Worm (Caenorhabditis elegans) whole organism, midembryonic: ENCODE results near the gene str-217.

Experiments used
- T22C8.4 ChIP-seq: fragments of 200-800 bp; sonication (Bioruptor generic); IDR thresholded peaks from 2 replicates; pipeline ENCODE4 v1.3.6; 2022; ENCODE audit warnings: missing genetic modification characterization, missing compliant biosample characterization
- cog-1 ChIP-seq: sonication (generic microtip); optimal IDR thresholded peaks from 2 replicates; lab custom pipeline; 2016; ENCODE audit warnings: missing genetic modification characterization, missing compliant biosample characterization
- flt-1 ChIP-seq: fragments of 200-800 bp; sonication (Bioruptor generic); IDR thresholded peaks from 2 replicates; pipeline ENCODE4 v1.3.6; 2022; ENCODE audit warnings: missing genetic modification characterization, missing compliant biosample characterization
- klf-2 ChIP-seq: fragments of 200-800 bp; sonication (Bioruptor generic); conservative IDR thresholded peaks from 2 replicates; pipeline ENCODE4 v1.3.6; 2022; ENCODE audit warnings: missing genetic modification reagents, missing genetic modification characterization, missing compliant biosample characterization
- med-1 ChIP-seq: sonication (generic microtip); optimal IDR thresholded peaks from 2 replicates; lab custom pipeline; 2017; ENCODE audit warnings: missing genetic modification characterization, mild to moderate bottlenecking, missing compliant biosample characterization, antibody characterized with exemption, missing genetic modification reagents; ENCODE audit not compliant: insufficient read depth
- ref-1 ChIP-seq: fragments of 200-800 bp; sonication (Bioruptor generic); conservative IDR thresholded peaks from 2 replicates; pipeline ENCODE4 v1.3.6; 2022; ENCODE audit warnings: missing genetic modification reagents, missing genetic modification characterization, missing compliant biosample characterization
- tab-1 ChIP-seq: fragments of 200-800 bp; sonication (Bioruptor generic); IDR thresholded peaks from 2 replicates; pipeline ENCODE4 v1.3.6; 2022; ENCODE audit warnings: missing genetic modification characterization, missing compliant biosample characterization
- ztf-23 ChIP-seq: fragments of 200-800 bp; sonication (Bioruptor generic); IDR thresholded peaks from 2 replicates; pipeline ENCODE4 v1.3.6; 2022; ENCODE audit warnings: missing genetic modification reagents, missing genetic modification characterization, missing compliant biosample characterization
- ztf-29 ChIP-seq: fragments of 200-800 bp; sonication (Bioruptor generic); IDR thresholded peaks from 2 replicates; pipeline ENCODE4 v1.3.6; 2022; ENCODE audit warnings: missing genetic modification reagents, missing genetic modification characterization, missing compliant biosample characterization

The str-217 gene

DNA sequence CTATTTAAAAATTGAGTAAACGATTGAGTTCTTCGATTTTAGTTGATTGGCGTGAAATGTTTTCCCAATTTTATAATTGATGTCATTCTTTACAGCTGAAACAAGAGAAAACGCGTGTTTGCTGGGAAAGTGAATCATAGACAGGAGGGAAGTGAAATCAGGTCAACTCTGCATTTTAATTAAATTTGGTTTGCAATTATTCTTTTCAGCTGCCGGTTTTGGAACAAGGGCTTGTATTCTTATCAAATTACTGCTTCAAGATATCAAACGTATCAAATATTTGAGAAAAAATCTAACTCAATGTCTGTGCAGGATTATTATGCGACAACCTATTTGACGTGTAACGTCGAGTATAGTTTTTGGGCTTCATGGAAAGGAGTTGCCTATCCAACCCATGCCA is 16.7 kb upstream of the str-217 start, which contains the start of gene srh-97:
Gene srh-97, plus strand, starts transcription at position 301 of the 400 bp plus-strand sequence.
- TF ChIP-seq med-1 (GFP tag; lab: Kevin White, UChicago) (no peak), tab-1 (no peak), ztf-23 (no peak), ztf-29 (no peak), T22C8.4 (GFP tag; lab: Robert Waterston, UW) (no peak), ref-1 (GFP tag; lab: Robert Waterston, UW) (no peak), flt-1 (no peak), klf-2 (GFP tag; lab: Robert Waterston, UW) (no peak), cog-1 (no peak)

DNA sequence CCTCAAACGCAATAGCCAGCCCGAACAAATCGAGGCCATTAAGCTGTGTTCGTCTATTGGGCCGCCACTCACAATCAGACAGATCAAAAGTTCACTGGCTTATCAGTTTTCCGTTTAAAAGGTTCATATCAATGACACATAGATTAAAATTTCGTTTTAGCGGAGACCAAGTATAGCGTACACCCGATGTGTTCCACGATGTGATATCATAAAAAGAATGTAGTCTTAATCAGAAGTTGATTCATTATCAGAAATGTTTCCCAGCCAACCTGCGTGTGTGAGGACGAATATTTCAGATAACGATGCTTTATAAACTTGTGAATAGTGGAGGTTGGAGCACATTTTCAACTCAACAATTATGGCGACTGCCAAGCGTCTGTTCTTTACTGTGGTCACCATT is 13.9 kb upstream of the str-217 start, which contains the start of gene clc-13:
Gene clc-13, plus strand, starts transcription at position 359 of the 400 bp plus-strand sequence.
- no peak for TF ChIP-seq ztf-23
- no peak for TF ChIP-seq cog-1
- TF ChIP-seq ref-1 (GFP tag; lab: Robert Waterston, UW), result no peak
- TF ChIP-seq T22C8.4 (GFP tag; lab: Robert Waterston, UW), result no peak
- no peak for TF ChIP-seq ztf-29
- TF ChIP-seq med-1 (GFP tag; lab: Kevin White, UChicago), result no peak

DNA sequence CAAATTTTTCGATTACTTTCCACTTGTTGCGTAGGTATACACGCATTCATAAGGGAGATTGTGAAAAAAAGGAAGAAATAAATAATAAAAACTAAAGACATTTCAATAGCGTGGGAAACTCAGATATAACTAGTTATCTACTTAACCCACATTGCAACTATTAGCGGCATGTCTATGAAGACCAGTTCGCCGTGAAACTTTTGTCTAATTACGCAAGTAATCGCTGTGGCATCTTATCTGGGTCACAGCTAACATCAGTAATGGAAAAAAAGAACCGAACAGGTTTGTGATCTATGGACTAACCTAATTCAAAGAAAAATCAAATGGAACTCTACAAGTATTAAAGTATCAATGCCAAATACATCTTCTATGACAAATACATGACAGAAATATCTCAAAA is 13.1 kb upstream of the str-217 start, which contains the start of gene clec-241:
Gene clec-241, minus strand, starts transcription at position 101 of the 400 bp plus-strand sequence.
- TF ChIP-seq cog-1 (no peak), flt-1 (no peak), med-1 (GFP tag; lab: Kevin White, UChicago) (no peak), klf-2 (GFP tag; lab: Robert Waterston, UW) (no peak), ztf-23 (no peak), ztf-29 (no peak), T22C8.4 (GFP tag; lab: Robert Waterston, UW) (no peak), tab-1 (no peak), ref-1 (GFP tag; lab: Robert Waterston, UW) (no peak)

DNA sequence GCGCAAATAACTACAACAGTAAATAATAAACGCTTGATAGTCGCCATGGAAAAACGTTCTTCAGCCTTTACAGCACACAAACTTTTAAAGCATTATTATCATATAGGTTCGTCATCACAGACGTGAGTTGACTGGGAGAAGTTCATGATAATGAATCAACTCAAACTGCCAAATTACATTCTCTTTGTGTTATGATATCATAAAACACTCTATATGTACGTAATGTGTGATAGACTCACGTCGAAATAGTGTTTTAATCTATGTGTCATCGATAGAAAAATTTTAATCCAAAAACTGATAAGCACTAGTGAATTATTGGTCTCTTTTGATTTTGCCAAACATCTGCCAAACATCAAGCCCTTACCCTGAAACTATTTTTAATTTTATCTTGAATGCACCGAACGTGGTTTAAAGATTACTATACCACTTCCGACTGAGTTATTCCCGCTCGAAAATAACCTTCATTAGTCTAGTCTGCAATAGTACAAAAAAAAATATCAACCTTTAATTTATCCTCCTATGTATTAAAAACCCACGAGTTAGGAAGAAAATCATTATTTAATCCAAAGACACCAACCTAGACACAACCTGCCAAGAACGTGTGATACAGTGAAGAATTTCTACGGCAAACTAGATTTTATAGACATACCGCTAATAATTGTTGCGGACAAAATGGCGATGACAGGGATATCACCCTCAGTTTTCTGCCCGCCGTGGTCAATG is 9.4 kb upstream of the str-217 start, which contains the start of the genes clc-12 and clec-240:
Gene clc-12, minus strand, starts transcription at position 47 of the 723 bp plus-strand sequence.
Gene clec-240, plus strand, starts transcription at position 673 of the 723 bp plus-strand sequence.
- TF ChIP-seq ref-1 (GFP tag; lab: Robert Waterston, UW), result no peak
- TF ChIP-seq cog-1, result no peak
- TF ChIP-seq ztf-29, result no peak
- TF ChIP-seq med-1 (GFP tag; lab: Kevin White, UChicago), result no peak
- no peak for TF ChIP-seq T22C8.4 (GFP tag; lab: Robert Waterston, UW)
- TF ChIP-seq klf-2 (GFP tag; lab: Robert Waterston, UW), result no peak
- no peak for TF ChIP-seq flt-1
- TF ChIP-seq ztf-23, result no peak
- no peak for TF ChIP-seq tab-1

DNA sequence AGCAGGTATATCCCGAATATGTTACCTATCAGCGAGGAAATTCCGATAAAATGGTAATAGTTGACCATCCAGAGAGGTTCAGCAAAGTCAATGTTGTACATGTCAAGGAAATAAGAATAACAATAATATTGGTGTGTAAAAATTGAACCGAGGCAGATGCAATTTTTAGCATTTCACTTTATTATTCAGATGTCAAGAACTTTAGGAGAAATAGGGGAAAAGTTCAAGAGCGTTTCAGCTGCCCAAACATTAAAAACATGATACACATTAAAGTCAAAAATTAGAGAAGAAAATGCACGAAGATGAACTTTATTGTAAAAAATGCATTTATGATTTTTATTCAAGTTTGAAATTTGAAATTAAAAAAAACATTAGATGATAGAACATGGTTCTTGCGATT is 8.2 kb upstream of the str-217 start, which contains the start of gene sri-69:
Gene sri-69, minus strand, starts transcription at position 101 of the 400 bp plus-strand sequence.
- TF ChIP-seq ztf-23, result no peak
- TF ChIP-seq cog-1, result no peak
- TF ChIP-seq tab-1, result no peak

DNA sequence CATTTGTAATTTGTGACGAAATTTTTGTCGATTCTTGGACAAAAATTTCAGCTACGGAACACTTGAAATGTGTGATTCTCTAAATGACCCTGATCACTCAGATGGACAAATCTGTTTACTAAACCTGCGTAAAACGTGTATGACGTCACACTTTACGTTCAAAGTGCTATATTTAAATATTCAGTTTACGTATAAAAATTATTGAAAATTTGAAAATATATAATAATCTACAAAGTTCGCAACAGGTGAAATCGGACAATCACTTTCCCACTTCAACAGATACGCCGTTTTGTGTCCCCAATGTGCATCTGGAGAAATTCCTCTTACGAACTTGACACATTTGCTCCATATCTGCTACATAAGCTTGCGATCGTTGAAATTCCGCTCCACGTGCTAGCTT is 5.1 kb upstream of the str-217 start, which contains the start of gene srh-131:
Gene srh-131, plus strand, starts transcription at position 301 of the 400 bp plus-strand sequence.
- no peak for TF ChIP-seq klf-2 (GFP tag; lab: Robert Waterston, UW)
- TF ChIP-seq ztf-23, result no peak
- TF ChIP-seq ref-1 (GFP tag; lab: Robert Waterston, UW), result no peak
- no peak for TF ChIP-seq T22C8.4 (GFP tag; lab: Robert Waterston, UW)
- TF ChIP-seq tab-1, result no peak
- TF ChIP-seq cog-1, result no peak
- no peak for TF ChIP-seq ztf-29
- no peak for TF ChIP-seq med-1 (GFP tag; lab: Kevin White, UChicago)
- no peak for TF ChIP-seq flt-1

DNA sequence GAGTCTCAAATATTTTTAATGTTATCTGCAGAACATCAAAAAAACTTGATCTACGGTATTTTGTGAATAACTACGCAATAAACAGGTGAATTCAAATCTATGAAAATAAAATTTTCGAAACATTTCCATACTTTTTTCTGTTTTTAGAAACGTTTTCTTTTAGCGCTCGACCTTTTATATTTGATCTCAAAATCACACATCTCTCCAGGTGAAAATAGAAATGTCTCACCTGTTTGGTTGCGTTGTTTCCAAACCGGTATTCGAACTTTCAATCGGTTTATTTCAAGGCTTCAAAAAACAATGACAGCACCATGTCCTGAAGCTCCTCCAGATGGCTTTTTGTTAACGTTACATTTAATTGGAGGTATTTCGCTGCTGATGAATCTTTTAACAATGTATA is 1.1 kb upstream of the str-217 start, which contains the start of gene sri-9:
Gene sri-9, plus strand, starts transcription at position 301 of the 400 bp plus-strand sequence.
- TF ChIP-seq flt-1 (no peak), med-1 (GFP tag; lab: Kevin White, UChicago) (no peak), T22C8.4 (GFP tag; lab: Robert Waterston, UW) (no peak), ref-1 (GFP tag; lab: Robert Waterston, UW) (no peak), ztf-29 (no peak), ztf-23 (no peak), cog-1 (no peak), tab-1 (no peak), klf-2 (GFP tag; lab: Robert Waterston, UW) (no peak)

DNA sequence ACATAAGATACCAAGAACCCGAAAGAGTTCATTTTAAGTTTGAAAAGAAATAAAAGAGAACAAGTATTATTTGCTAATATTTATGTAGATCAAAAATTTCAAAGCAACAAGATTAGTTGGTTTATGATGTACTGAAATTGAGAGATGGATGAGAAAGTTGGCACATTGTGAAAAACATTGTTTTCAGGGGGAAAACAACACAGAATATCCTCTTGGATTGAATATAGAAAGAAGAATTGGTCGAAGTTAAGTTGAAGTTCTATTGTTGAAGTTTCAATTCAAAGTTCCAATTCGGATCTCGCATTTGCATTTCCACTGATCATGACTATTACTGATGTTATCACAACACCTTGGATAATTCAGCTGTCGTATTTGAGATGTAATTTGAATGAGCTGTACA is 531 bp upstream of the str-217 start:
- TF ChIP-seq ztf-29 (no peak), ztf-23 (no peak), T22C8.4 (GFP tag; lab: Robert Waterston, UW) (no peak), ref-1 (GFP tag; lab: Robert Waterston, UW) (no peak), klf-2 (GFP tag; lab: Robert Waterston, UW) (no peak), cog-1 (no peak), med-1 (GFP tag; lab: Kevin White, UChicago) (no peak), flt-1 (no peak), tab-1 (no peak)

DNA sequence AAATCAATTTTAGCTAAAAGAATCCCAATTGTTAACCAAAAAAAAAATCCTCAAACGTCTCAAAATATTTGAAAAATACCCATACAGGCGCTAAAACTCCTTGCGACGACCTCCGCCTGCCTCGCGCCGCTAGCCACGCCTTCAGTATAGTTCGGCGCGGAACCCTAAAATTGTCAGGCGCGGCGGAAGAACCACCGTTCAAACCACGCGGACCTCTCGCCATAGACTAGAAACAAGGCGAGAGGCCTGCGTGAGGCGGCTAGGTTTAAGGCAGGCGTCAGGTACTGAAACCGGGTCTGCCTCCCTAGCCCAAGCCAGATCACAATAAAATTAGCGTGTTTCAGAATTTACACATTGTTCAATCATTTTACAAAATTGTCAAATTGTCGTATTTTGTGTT is 7.7 kb downstream of the str-217 start:
- TF ChIP-seq tab-1 (no peak), T22C8.4 (GFP tag; lab: Robert Waterston, UW) (no peak), klf-2 (GFP tag; lab: Robert Waterston, UW) (no peak), cog-1 (no peak), med-1 (GFP tag; lab: Kevin White, UChicago) (no peak), ref-1 (GFP tag; lab: Robert Waterston, UW) (no peak), ztf-23 (no peak), flt-1 (no peak), ztf-29 (no peak)

DNA sequence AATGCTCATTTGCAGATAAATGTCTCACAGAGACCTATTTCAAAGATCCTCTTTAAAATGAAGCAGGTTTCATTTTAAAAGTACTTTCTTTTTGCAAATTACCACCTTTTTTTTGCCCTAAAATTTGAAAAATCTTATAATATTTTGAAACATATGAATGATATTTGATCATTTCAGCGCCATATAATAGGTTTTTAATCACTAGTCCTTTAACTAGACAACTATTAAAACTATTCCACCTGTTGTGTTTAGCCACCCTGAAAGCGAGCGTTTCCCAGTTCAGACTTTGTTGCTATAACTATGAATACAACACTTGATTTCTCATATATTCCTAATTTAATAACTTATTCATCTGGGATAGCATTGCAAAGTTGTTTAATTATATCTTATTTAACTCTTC is 8.4 kb downstream of the str-217 start, which contains the start of gene srz-95:
Gene srz-95, plus strand, starts transcription at position 301 of the 400 bp plus-strand sequence.
- TF ChIP-seq flt-1 (no peak), ztf-23 (no peak), cog-1 (no peak), klf-2 (GFP tag; lab: Robert Waterston, UW) (no peak), med-1 (GFP tag; lab: Kevin White, UChicago) (no peak), T22C8.4 (GFP tag; lab: Robert Waterston, UW) (no peak), ztf-29 (no peak), ref-1 (GFP tag; lab: Robert Waterston, UW) (no peak), tab-1 (no peak)
